Worm (Caenorhabditis elegans): ENCODE measurements around the gene scl-15.
"Not testable (repeated sequence)": the region's sequence is repeated elsewhere in the genome, so short reads cannot be mapped to it uniquely, and the experiment has no call there.

DNA sequence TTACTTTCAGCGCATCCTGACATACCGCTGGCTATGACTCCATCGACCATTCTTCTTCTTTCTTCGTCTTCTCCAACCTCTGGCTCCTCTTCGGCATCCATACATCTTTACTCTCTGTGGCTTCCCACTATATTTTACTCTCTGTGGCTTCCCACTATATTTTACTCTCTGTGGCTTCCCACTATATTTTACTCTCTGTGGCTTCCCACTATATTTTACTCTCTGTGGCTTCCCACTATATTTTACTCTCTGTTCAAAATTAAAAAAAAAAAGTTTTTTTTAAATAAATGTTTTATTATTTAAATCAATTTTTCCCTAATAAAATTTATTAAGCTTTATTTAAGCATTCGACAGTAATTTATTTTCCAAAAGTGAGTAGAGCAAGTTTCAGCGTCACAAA, 6.1 kb upstream of the scl-15 start, which contains the start of gene F39E9.14:
- not testable (repeated sequence) for TF ChIP-seq zim-3 (tag; optimal IDR thresholded peaks at IDR 0.05); lin-35 (GFP tag; optimal IDR thresholded peaks at IDR 0.05); F55B11.4 (tag; optimal IDR thresholded peaks at IDR 0.05; ENCODE audit: borderline replicate concordance, insufficient read depth); ama-1 (optimal IDR thresholded peaks at IDR 0.05); ama-1 (GFP tag; optimal IDR thresholded peaks at IDR 0.05); D2030.7 (GFP tag; IDR thresholded peaks at IDR 0.05); ceh-79 (tag; optimal IDR thresholded peaks at IDR 0.05); egrh-3 (GFP tag; IDR thresholded peaks at IDR 0.05); cebp-2 (GFP tag; IDR thresholded peaks at IDR 0.05); attf-6 (GFP tag; IDR thresholded peaks at IDR 0.05); egl-18 (GFP tag; IDR thresholded peaks at IDR 0.05); nfya-2 (GFP tag; IDR thresholded peaks at IDR 0.05); F57A8.1 (GFP tag; optimal IDR thresholded peaks at IDR 0.05); snpc-4 (GFP tag; optimal IDR thresholded peaks at IDR 0.05); snpc-4 (tag; optimal IDR thresholded peaks at IDR 0.05)
